Worm (Caenorhabditis elegans): ENCODE results near the gene sos-1.

DNA sequence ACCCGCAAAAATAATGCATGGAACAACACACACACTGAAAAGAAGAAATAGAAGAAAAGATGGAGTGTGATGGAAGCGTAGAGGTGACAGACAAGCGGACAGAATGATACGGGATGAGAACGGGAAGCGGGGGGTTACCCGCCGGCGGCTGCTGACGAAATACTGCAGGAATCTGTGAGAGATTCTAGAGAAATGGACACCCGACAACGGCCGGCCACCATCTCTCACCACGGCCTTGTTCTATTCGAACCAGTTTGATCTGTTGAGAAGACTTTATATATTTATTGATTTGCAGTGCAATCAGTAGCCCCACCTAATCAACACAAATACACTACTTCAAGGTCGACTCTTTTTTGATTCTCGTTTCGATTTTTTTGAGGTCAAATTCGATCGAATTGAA is 1.4 kb upstream of the sos-1 start:
- peak; percentile 47 for TF ChIP-seq unc-62 (GFP tag; optimal IDR thresholded peaks at IDR 0.05)
- no peak for TF ChIP-seq mab-5 (tag; optimal IDR thresholded peaks at IDR 0.05)
- TF ChIP-seq snpc-4 (tag; optimal IDR thresholded peaks at IDR 0.05) = no peak
- no peak for TF ChIP-seq ztf-11 (tag; optimal IDR thresholded peaks at IDR 0.05)
- peak; percentile 1 for TF ChIP-seq elt-1 (tag; optimal IDR thresholded peaks at IDR 0.05; ENCODE audit: borderline replicate concordance, insufficient read depth)
- TF ChIP-seq bed-3 (GFP tag; optimal IDR thresholded peaks at IDR 0.05) = no peak
- TF ChIP-seq lsy-2 (tag; optimal IDR thresholded peaks at IDR 0.05) = no peak
- no peak for TF ChIP-seq unc-39 (tag; optimal IDR thresholded peaks at IDR 0.05)
- no peak for TF ChIP-seq lin-13 (tag; optimal IDR thresholded peaks at IDR 0.05)
- no peak for TF ChIP-seq lin-32 (GFP tag; optimal IDR thresholded peaks at IDR 0.05)
